Fruit fly (Drosophila melanogaster): Measurements from ENCODE around the gene Npc2c.

The Npc2c gene

dm6 chr3R:10109938-10110337 is 49.9 kb downstream of the Npc2c start, which contains the start of gene Fmr1 (continued):
- no peak for TF ChIP-seq CG10366 (GFP tag; IDR thresholded peaks at IDR 0.05)
- TF ChIP-seq tap (tag; optimal IDR thresholded peaks at IDR 0.05) = no peak
- no peak for TF ChIP-seq Hey (tag; optimal IDR thresholded peaks at IDR 0.05)
- no peak for TF ChIP-seq Drgx (GFP tag; IDR thresholded peaks at IDR 0.05)
- TF ChIP-seq Ada2b (GFP tag; IDR thresholded peaks at IDR 0.05) = no peak; the same call in 1 of the 2 replicates
- peak; percentile 65 for TF ChIP-seq NC2β (GFP tag; optimal IDR thresholded peaks at IDR 0.05)
- no peak for TF ChIP-seq CG34376 (GFP tag; optimal IDR thresholded peaks at IDR 0.05)
- TF ChIP-seq nau (GFP tag; optimal IDR thresholded peaks at IDR 0.05) = no peak
- TF ChIP-seq pum (GFP tag; optimal IDR thresholded peaks at IDR 0.05) = peak; percentile 64
- peak; percentile 63 for TF ChIP-seq CG4617 (GFP tag; optimal IDR thresholded peaks at IDR 0.05; ENCODE audit: borderline replicate concordance)
- TF ChIP-seq kah (GFP tag; optimal IDR thresholded peaks at IDR 0.05) = no peak
- peak; percentile 40 for TF ChIP-seq Elba2 (GFP tag; optimal IDR thresholded peaks at IDR 0.05)
- peak; percentile 18 for TF ChIP-seq CG7928 (GFP tag; optimal IDR thresholded peaks at IDR 0.05)
- TF ChIP-seq CG7271 (tag; optimal IDR thresholded peaks at IDR 0.05) = no peak
- no peak for TF ChIP-seq org-1 (GFP tag; optimal IDR thresholded peaks at IDR 0.05)
- TF ChIP-seq CG4424 (GFP tag; optimal IDR thresholded peaks at IDR 0.05) = peak; percentile 22
- TF ChIP-seq nerfin-2 (GFP tag; IDR thresholded peaks at IDR 0.05; ENCODE audit: partially characterized antibody) = no peak
- TF ChIP-seq CG2875 (GFP tag; optimal IDR thresholded peaks at IDR 0.05) = no peak
- TF ChIP-seq CG10462 (GFP tag; optimal IDR thresholded peaks at IDR 0.05) = peak; percentile 1
- TF ChIP-seq twi (tag; optimal IDR thresholded peaks at IDR 0.05) = peak; percentile 36
- TF ChIP-seq E2f2 (GFP tag; IDR thresholded peaks at IDR 0.05) = peak; percentile 98
- TF ChIP-seq CG13287 (GFP tag; IDR thresholded peaks at IDR 0.05; ENCODE audit: partially characterized antibody) = no peak; the same call in 1 of the 2 replicates
- no peak for TF ChIP-seq CG34224 (GFP tag; IDR thresholded peaks at IDR 0.05; ENCODE audit: partially characterized antibody)
- no peak for TF ChIP-seq CG6791 (GFP tag; IDR thresholded peaks at IDR 0.05; ENCODE audit: partially characterized antibody)
- peak; percentile 85 for TF ChIP-seq CG15514 (GFP tag; optimal IDR thresholded peaks at IDR 0.05)
- peak; percentile 37; the same call in 1 of the 3 replicates for TF ChIP-seq Dbx (GFP tag; IDR thresholded peaks at IDR 0.05)
- TF ChIP-seq dati (GFP tag; IDR thresholded peaks at IDR 0.05) = no peak
- TF ChIP-seq Fer2 (tag; optimal IDR thresholded peaks at IDR 0.05) = peak; percentile 33
- TF ChIP-seq CG8944 (GFP tag; optimal IDR thresholded peaks at IDR 0.05) = peak; percentile 64
- no peak for TF ChIP-seq CG3726 (GFP tag; IDR thresholded peaks at IDR 0.05)
- peak; percentile 69; the same call in 3 of the 4 replicates for TF ChIP-seq Gug (GFP tag; IDR thresholded peaks at IDR 0.05)
- no peak for TF ChIP-seq otp (GFP tag; IDR thresholded peaks at IDR 0.05)
- no peak for TF ChIP-seq ham (GFP tag; IDR thresholded peaks at IDR 0.05)
- TF ChIP-seq CG4404 (GFP tag; IDR thresholded peaks at IDR 0.05) = no peak
- peak; percentile 16 for TF ChIP-seq Hr3 (GFP tag; optimal IDR thresholded peaks at IDR 0.05)
- no peak for TF ChIP-seq CG6683 (GFP tag; optimal IDR thresholded peaks at IDR 0.05)
- TF ChIP-seq bigmax (GFP tag; optimal IDR thresholded peaks at IDR 0.05) = peak; percentile 11
- no peak for TF ChIP-seq MTF-1 (GFP tag; optimal IDR thresholded peaks at IDR 0.05; ENCODE audit: borderline replicate concordance)
- no peak for TF ChIP-seq CG11560 (tag; IDR thresholded peaks at IDR 0.05)
- 0 out of 2 replicates have a peak, but pooled peaks have one; percentile 22 for TF ChIP-seq sens-2 (GFP tag; IDR thresholded peaks at IDR 0.05)
- peak; percentile 50; the same call in 1 of the 2 replicates for TF ChIP-seq CG6689 (GFP tag; IDR thresholded peaks at IDR 0.05)
- no peak for TF ChIP-seq Dip2 (GFP tag; IDR thresholded peaks at IDR 0.05)
- TF ChIP-seq CG1602 (GFP tag; optimal IDR thresholded peaks at IDR 0.05) = no peak
- no peak for TF ChIP-seq vvl (GFP tag; IDR thresholded peaks at IDR 0.05)
- TF ChIP-seq insv (GFP tag; optimal IDR thresholded peaks at IDR 0.05) = no peak
- peak; percentile 42 for TF ChIP-seq Six4 (GFP tag; optimal IDR thresholded peaks at IDR 0.05)
- TF ChIP-seq CG30020 (tag; optimal IDR thresholded peaks at IDR 0.05) = peak; percentile 28
- TF ChIP-seq fru (optimal IDR thresholded peaks at IDR 0.05) = no peak
- peak; percentile 19 for TF ChIP-seq CG10979 (tag; optimal IDR thresholded peaks at IDR 0.05)
- no peak for TF ChIP-seq Lpt (GFP tag; optimal IDR thresholded peaks at IDR 0.05)
- TF ChIP-seq esg (GFP tag; conservative IDR thresholded peaks at IDR 0.05) = no peak; the same call in 1 of the 2 replicates
- TF ChIP-seq CG2202 (tag; optimal IDR thresholded peaks at IDR 0.05) = no peak

Data from whole organism, embryonic.